Worm (Caenorhabditis elegans): ENCODE results near the gene W02D7.8.

DNA sequence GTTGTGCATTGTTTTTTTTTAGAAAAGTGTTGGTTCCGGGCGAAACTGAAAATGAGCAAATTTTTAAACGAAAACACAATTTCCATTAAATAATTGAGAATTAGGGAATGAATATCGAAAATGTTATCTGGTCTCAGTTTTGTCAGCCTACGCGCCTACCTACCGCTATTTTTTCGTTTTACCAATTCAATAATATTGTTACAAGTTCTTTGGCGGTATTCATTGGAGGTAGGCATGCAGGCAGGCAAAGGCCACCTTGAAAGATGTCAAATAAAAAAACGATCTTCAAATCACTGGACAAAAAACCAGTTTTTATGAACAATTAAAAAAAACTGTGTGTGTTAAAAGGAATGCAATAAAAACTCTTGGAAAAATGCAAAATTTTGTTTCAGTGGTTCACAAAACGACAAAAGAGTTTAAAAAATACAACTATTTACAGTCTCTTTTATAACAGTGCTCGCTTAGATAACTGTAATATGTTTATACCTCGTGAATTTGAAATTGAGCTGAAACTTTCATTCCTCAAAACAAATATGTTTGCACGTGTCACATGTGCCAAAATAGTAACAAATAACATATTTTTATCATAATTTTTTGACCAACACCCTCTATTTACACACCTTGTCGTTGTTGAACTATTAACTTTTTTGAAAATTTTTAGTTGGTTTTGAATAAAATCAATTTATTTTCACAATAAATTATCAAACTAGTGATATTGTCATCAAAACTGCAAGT lies 1.6 kb downstream of the W02D7.8 start, which contains the start of gene W02D7.11:
- TF ChIP-seq tbx-11 (GFP tag; IDR thresholded peaks at IDR 0.05) (no peak), B0310.2 (tag; optimal IDR thresholded peaks at IDR 0.05) (no peak), tbx-37 (GFP tag; conservative IDR thresholded peaks at IDR 0.05) (no peak), F13C5.2 (tag; optimal IDR thresholded peaks at IDR 0.05) (no peak), flt-1 (GFP tag; IDR thresholded peaks at IDR 0.05) (no peak), ama-1 (optimal IDR thresholded peaks at IDR 0.05) (no peak), pes-1 (GFP tag; IDR thresholded peaks at IDR 0.05) (no peak), sea-1 (GFP tag; conservative IDR thresholded peaks at IDR 0.05) (no peak), ets-7 (tag; optimal IDR thresholded peaks at IDR 0.05) (no peak), scrt-1 (GFP tag; IDR thresholded peaks at IDR 0.05) (no peak), aly-1 (tag; optimal IDR thresholded peaks at IDR 0.05) (no peak), hmbx-1 (tag; optimal IDR thresholded peaks at IDR 0.05) (no peak)

All from whole organism, early embryonic.